Worm (Caenorhabditis elegans): ENCODE results near the gene clec-25.
A peak's percentile ranks its signal among the peaks of the same experiment; 100 is the strongest.

clec-25 gene

ce11 chrV:16811841-16812240 is 31.2 kb upstream of the clec-25 start:
- no peak for TF ChIP-seq unc-130 (GFP tag; optimal IDR thresholded peaks at IDR 0.05)
- TF ChIP-seq nhr-42 (GFP tag; IDR thresholded peaks at IDR 0.05): no peak
- TF ChIP-seq ztf-11 (tag; optimal IDR thresholded peaks at IDR 0.05): no peak
- no peak for TF ChIP-seq arid-1 (GFP tag; conservative IDR thresholded peaks at IDR 0.05)
- no peak for TF ChIP-seq F49E8.2 (tag; optimal IDR thresholded peaks at IDR 0.05; ENCODE audit: borderline replicate concordance)

DNA sequence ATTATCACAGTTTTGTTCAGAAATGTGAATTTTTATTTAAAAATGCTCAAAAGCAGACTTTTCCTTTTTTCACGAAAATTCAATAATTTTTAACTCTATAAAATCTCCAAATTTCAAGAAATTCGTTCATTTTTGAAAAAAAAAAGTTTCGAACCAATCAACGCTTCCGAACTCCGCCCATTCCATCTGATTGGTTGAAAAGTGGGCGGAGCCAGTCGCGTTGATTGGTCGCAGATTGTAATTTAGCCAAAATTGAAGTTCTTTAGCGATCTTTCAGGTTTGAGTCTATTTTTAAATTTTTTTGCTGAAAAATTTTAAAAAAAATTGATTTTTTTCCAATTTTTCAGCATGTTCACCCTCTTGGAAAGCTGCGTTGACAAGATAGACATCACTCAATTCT is 30.7 kb upstream of the clec-25 start:
- TF ChIP-seq snpc-4 (tag; optimal IDR thresholded peaks at IDR 0.05) (no peak), nhr-25 (tag; optimal IDR thresholded peaks at IDR 0.05; ENCODE audit: borderline replicate concordance, insufficient read depth) (no peak), hmg-1.1 (GFP tag; IDR thresholded peaks at IDR 0.05) (no peak)

DNA sequence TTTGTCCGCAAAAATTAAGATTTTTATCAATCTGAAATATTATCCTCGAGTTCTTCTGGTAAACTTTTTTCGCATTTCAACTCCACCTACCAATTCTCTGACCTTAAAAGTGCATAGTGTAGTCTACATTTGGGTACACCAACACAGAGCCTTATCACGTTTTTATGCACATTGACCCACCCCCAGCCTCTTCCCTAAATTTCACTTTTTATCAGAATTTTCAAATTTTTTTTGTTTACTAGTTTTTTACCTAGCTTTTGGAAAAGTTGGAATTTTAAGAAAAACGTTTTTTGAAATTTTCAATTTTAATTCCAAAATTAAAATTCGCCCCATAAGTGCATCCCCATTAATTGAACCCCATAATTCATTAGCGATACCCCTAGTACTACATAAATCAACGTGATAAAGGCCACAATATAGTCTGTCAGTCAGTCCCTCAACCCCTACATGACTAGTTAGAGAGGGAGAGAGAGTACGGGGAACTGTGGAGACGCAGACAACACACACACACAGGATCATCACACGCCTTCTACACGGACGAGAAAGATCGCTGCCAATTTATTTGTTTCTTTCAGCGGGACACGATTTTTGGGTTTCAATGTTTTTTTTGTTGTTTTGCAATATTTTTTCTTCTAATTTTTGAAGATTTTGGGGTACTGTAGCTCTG is 28.4 kb upstream of the clec-25 start:
- TF ChIP-seq hlh-30 (tag; optimal IDR thresholded peaks at IDR 0.05; ENCODE audit: insufficient read depth) (peak; percentile 57), set-16 (GFP tag; IDR thresholded peaks at IDR 0.05) (no peak), lsy-2 (tag; optimal IDR thresholded peaks at IDR 0.05) (peak in 1 of 2 experiments; percentile 11), ctbp-1 (GFP tag; IDR thresholded peaks at IDR 0.05) (no peak), fkh-10 (GFP tag; optimal IDR thresholded peaks at IDR 0.05) (no peak), mes-2 (tag; optimal IDR thresholded peaks at IDR 0.05; ENCODE audit: poor library complexity, severe bottlenecking) (peak; percentile 28), unc-62 (GFP tag; optimal IDR thresholded peaks at IDR 0.05 in 1 of 2) (peak in 1 of 2 experiments; percentile 90), unc-62 (tag; optimal IDR thresholded peaks at IDR 0.05) (no peak), mdl-1 (tag; optimal IDR thresholded peaks at IDR 0.05) (peak in 1 of 2 experiments; percentile 28), Y75B8A.6 (GFP tag; IDR thresholded peaks at IDR 0.05) (no peak), ama-1 (optimal IDR thresholded peaks at IDR 0.05) (no peak), hlh-11 (tag; optimal IDR thresholded peaks at IDR 0.05) (peak; percentile 23), daf-16 (GFP tag; optimal IDR thresholded peaks at IDR 0.05) (no peak), daf-16 (tag; optimal IDR thresholded peaks at IDR 0.05) (peak; percentile 59), gei-8 (GFP tag; optimal IDR thresholded peaks at IDR 0.05) (peak; percentile 31), nhr-28 (tag; optimal IDR thresholded peaks at IDR 0.05) (peak; percentile 62), mxl-3 (GFP tag; optimal IDR thresholded peaks at IDR 0.05) (peak; percentile 41), pqm-1 (tag; optimal IDR thresholded peaks at IDR 0.05) (peak; percentile 32), Y105C5A.15 (GFP tag; IDR thresholded peaks at IDR 0.05) (no peak)

ce11 chrV:16815261-16815660 is 27.8 kb upstream of the clec-25 start, which contains the start of gene T20B3.1:
TSS of gene T20B3.1 (plus strand) at chrV:16815561.
- TF ChIP-seq zip-11 (GFP tag; IDR thresholded peaks at IDR 0.05) (no peak), Y48G9A.11 (GFP tag; IDR thresholded peaks at IDR 0.05) (no peak), ctbp-1 (GFP tag; IDR thresholded peaks at IDR 0.05) (no peak), dmd-9 (GFP tag; IDR thresholded peaks at IDR 0.05) (no peak), unc-39 (tag; optimal IDR thresholded peaks at IDR 0.05) (no peak), aha-1 (tag) (peak; percentile 22), lin-39 (tag; optimal IDR thresholded peaks at IDR 0.05) (no peak)

DNA sequence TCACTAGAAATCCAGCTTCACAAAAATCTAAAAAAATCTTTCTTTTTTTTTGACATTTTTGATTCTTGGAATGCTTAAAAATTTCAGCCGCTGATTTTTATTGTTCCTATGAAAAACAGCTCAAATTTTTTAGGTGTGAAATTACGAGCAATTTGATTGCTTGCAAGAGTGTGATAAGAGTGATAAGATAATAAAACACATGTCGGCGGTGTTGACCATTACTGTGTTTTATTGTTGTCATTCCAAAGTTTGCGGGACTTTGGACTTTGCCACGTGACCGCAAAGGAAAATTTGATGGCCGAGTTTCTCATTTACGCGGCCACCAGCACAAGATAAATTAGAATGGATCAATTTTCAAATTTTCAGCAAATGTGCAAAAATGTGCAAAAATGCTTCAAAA is 26.3 kb upstream of the clec-25 start:
- TF ChIP-seq php-3 (GFP tag; IDR thresholded peaks at IDR 0.05) (peak; percentile 100), mdl-1 (tag; optimal IDR thresholded peaks at IDR 0.05) (peak in 1 of 2 experiments; percentile 62), lin-15B (tag; optimal IDR thresholded peaks at IDR 0.05) (no peak), nhr-28 (tag; optimal IDR thresholded peaks at IDR 0.05) (peak; percentile 89), nhr-102 (tag; optimal IDR thresholded peaks at IDR 0.05) (peak; percentile 33), hlh-11 (tag; optimal IDR thresholded peaks at IDR 0.05) (peak; percentile 69), aha-1 (tag) (peak; percentile 60), fos-1 (tag; optimal IDR thresholded peaks at IDR 0.05) (no peak), tra-1 (GFP tag; IDR thresholded peaks at IDR 0.05) (peak; percentile 56; the same call in 1 of the 2 replicates), ztf-11 (tag; optimal IDR thresholded peaks at IDR 0.05) (no peak), zag-1 (tag; optimal IDR thresholded peaks at IDR 0.05) (no peak), dmd-9 (GFP tag; IDR thresholded peaks at IDR 0.05) (no peak), ceh-20 (GFP tag; IDR thresholded peaks at IDR 0.05) (peak; percentile 51; the same call in 1 of the 2 replicates), Y5F2A.4 (GFP tag; optimal IDR thresholded peaks at IDR 0.05) (no peak), nhr-77 (tag; optimal IDR thresholded peaks at IDR 0.05) (peak; percentile 2), hlh-30 (tag; optimal IDR thresholded peaks at IDR 0.05; ENCODE audit: insufficient read depth) (peak; percentile 60), lin-38 (GFP tag; IDR thresholded peaks at IDR 0.05) (0 out of 2 replicates have a peak, but pooled peaks have one; percentile 5), daf-16 (GFP tag; optimal IDR thresholded peaks at IDR 0.05) (no peak), daf-16 (tag; optimal IDR thresholded peaks at IDR 0.05) (peak; percentile 95), dmd-6 (GFP tag; IDR thresholded peaks at IDR 0.05) (peak; percentile 72)
